Worm (Caenorhabditis elegans): ENCODE data around the gene Y50D7A.3.

DNA sequence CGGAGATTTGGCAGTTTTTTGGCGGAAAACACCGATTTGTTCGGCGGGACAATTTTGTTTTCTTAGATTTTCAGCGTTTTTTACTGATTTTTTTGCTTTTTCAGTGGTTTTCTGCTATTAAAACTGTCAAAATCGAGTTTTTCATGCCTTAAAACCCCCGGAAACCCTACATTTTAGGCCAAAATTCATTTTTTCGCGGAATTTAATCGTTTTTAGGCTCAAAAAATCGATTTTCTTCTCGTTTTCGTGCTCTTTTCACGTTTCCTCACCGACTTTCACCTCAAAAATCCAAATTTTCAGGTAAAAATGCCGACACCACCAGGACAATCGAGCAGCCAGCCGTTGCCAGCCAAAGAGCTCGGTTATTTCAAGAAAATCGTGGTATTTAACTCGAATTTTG lies 18.8 kb upstream of the Y50D7A.3 start, which contains the start of gene hpo-29:
- TF ChIP-seq dpl-1 (GFP tag; optimal IDR thresholded peaks at IDR 0.05) = no peak
- TF ChIP-seq ceh-82 (tag; optimal IDR thresholded peaks at IDR 0.05) = no peak
- TF ChIP-seq mab-9 (GFP tag; IDR thresholded peaks at IDR 0.05) = no peak

All from whole organism, L1 larva.